Fruit fly (Drosophila melanogaster): ENCODE data around the gene Cph.

DNA sequence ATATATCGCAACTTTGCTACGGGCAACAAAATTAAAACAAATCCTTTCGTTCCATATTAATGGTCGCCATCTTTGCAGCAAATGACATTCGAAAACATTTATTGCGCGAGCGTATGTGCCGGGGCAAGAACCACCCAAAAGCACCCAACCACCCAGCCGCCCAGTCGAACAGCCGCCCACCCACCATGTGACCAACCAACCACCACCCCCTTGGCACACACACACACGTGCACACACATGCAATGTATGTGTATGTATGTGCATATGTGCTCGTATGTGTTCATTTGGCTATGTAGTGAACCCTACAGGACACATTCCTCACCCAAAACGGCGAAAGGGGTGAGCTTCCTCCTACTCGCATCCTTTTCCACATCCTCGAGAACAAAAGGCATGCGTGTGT lies 2.4 kb downstream of the Cph start:
- TF ChIP-seq pzg (GFP tag; optimal IDR thresholded peaks at IDR 0.05) (no peak), Dfd (GFP tag; optimal IDR thresholded peaks at IDR 0.05) (no peak), CG8478 (optimal IDR thresholded peaks at IDR 0.05) (no peak)
